Worm (Caenorhabditis elegans) whole organism, L2 larva: Measurements from ENCODE around the gene T06A10.106.

ENCODE experiments used
- ZK546.5 ChIP-seq: sonication (generic microtip); optimal IDR thresholded peaks from 2 replicates; lab custom pipeline; 2017; ENCODE audit warnings: missing biosample characterization, missing genetic modification characterization
- blmp-1 ChIP-seq: sonication (generic microtip); optimal IDR thresholded peaks from 2 replicates; lab custom pipeline; 2017; ENCODE audit warnings: missing genetic modification characterization, mild to moderate bottlenecking, missing compliant biosample characterization, antibody characterized with exemption, moderate library complexity; ENCODE audit not compliant: insufficient read depth
- fos-1 ChIP-seq: fragments of 150-350 bp; optimal IDR thresholded peaks from 2 replicates; lab custom pipeline; 2014; ENCODE audit warnings: missing biosample characterization, missing genetic modification characterization
- lin-13 ChIP-seq: fragments of 150-350 bp; optimal IDR thresholded peaks from 2 replicates; lab custom pipeline; 2014; ENCODE audit warnings: missing biosample characterization, missing genetic modification reagents, missing genetic modification characterization
- nhr-25 ChIP-seq: fragments of 150-350 bp; sonication (generic microtip); optimal IDR thresholded peaks from 3 replicates; lab custom pipeline; 2014; ENCODE audit warnings: missing biosample characterization, missing genetic modification characterization
- snpc-4 ChIP-seq: fragments of 150-350 bp; optimal IDR thresholded peaks from 2 replicates; lab custom pipeline; 2014; ENCODE audit warnings: missing biosample characterization, missing genetic modification characterization
- unc-62 ChIP-seq: fragments of 150-350 bp; optimal IDR thresholded peaks from 2 replicates; lab custom pipeline; 2014; ENCODE audit warnings: missing biosample characterization, missing genetic modification reagents, missing genetic modification characterization
- ztf-1 ChIP-seq: fragments of 200-800 bp; sonication (Bioruptor generic); conservative IDR thresholded peaks from 2 replicates; pipeline ENCODE4 v1.3.6; 2022; ENCODE audit warnings: missing genetic modification characterization, missing compliant biosample characterization
- ztf-4 ChIP-seq: fragments of 150-350 bp; optimal IDR thresholded peaks from 2 replicates; lab custom pipeline; 2014; ENCODE audit warnings: missing biosample characterization, missing genetic modification characterization

DNA sequence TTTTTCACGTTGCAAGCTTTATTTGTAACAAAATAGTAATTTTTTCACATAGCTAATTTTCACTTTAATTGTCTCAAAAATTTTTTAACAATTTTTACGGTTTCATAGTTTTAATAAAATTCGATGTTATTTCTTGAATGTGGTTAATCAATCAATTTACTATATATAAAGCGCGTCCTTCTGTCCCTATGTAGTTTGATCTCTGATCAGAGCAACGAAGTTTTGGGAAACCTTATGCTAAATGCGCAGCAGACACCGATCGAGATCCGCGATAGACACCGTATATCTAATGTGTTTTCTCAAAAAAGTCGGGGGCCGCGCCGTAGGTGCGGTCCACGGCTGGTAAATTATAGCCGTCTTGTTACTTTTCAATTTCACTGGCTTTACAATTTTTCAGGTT, 19.8 kb upstream of the T06A10.106 start:
- TF ChIP-seq ztf-4 (tag; lab: Kevin White, UChicago) = no peak
- TF ChIP-seq unc-62 (GFP tag; lab: Kevin White, UChicago) = no peak
- TF ChIP-seq fos-1 = no peak
- no peak for TF ChIP-seq ztf-1 (GFP tag; lab: Robert Waterston, UW)
- no peak for TF ChIP-seq ZK546.5 (tag; lab: Kevin White, UChicago)
- no peak for TF ChIP-seq lin-13 (GFP tag; lab: Kevin White, UChicago)
- TF ChIP-seq snpc-4 = no peak
- no peak for TF ChIP-seq nhr-25 (tag; lab: Kevin White, UChicago)
- TF ChIP-seq blmp-1 (tag; lab: Kevin White, UChicago) = no peak
